Worm (Caenorhabditis elegans): ENCODE data around the gene K01D12.7.

K01D12.7 gene

DNA sequence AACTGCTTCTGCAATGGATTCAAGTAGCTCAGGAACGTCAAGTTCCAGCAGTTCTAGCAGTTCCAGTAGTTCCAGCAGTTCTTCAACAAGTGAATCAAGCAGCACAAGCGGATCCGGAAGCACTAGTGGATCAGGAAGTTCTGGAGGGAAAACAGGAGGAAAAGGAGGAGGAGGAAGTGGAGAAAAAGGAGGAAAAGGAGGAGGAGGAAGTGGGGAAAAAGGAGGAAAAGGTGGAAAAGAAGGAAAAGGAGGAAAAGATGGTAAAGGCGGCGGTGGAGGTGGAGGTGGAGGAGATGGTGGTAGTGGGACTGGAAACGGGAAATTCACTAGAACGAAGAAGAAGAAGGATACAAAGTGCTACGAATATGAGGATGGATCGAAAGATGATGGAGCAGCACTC lies 5.2 kb upstream of the K01D12.7 start:
- no peak for TF ChIP-seq sdc-2 (tag; optimal IDR thresholded peaks at IDR 0.05)
- no peak for TF ChIP-seq ttx-3 (tag; optimal IDR thresholded peaks at IDR 0.05)
- no peak for TF ChIP-seq syd-9 (tag; optimal IDR thresholded peaks at IDR 0.05)
- TF ChIP-seq ahr-1 (tag; optimal IDR thresholded peaks at IDR 0.05) = no peak
- TF ChIP-seq odd-2 (tag; optimal IDR thresholded peaks at IDR 0.05) = no peak
- no peak for TF ChIP-seq unc-55 (GFP tag; optimal IDR thresholded peaks at IDR 0.05)
- no peak for TF ChIP-seq sox-4 (tag; optimal IDR thresholded peaks at IDR 0.05)
- TF ChIP-seq ceh-14 (tag; optimal IDR thresholded peaks at IDR 0.05) = no peak
- TF ChIP-seq pros-1 (tag; optimal IDR thresholded peaks at IDR 0.05) = no peak
- no peak for TF ChIP-seq pha-4 (tag; optimal IDR thresholded peaks at IDR 0.05)
- no peak for TF ChIP-seq hlh-15 (tag; optimal IDR thresholded peaks at IDR 0.05)
- no peak for TF ChIP-seq ceh-22 (tag; optimal IDR thresholded peaks at IDR 0.05)
- no peak for TF ChIP-seq C08G9.2 (tag; optimal IDR thresholded peaks at IDR 0.05)
- no peak for TF ChIP-seq fkh-10 (GFP tag; optimal IDR thresholded peaks at IDR 0.05)
- no peak for TF ChIP-seq T23F11.4 (GFP tag; optimal IDR thresholded peaks at IDR 0.05)
- TF ChIP-seq ceh-19 (GFP tag; optimal IDR thresholded peaks at IDR 0.05) = no peak

DNA sequence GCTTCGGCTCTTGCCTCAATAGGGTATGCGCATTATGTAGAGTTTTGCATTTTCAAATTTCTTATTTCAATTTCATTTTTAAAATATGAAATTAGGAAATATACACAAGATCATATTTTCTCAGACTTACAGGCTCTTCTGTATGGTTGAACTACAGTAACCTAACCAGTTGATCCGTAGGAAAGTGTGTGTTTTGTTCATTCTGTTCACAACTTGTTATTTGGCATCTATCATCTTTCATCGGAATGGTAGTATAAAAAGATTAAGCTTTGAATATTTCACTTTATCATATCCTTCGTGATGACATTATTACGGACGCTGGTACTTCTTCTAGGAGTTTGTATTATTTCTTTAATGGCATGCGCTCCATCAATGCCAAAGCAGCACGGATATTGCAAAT lies 4.6 kb upstream of the K01D12.7 start, which contains the start of gene K01D12.10:
K01D12.10 (plus strand) TSS at position 301 of the 400 bp plus-strand sequence.
- TF ChIP-seq dmd-4 (tag; optimal IDR thresholded peaks at IDR 0.05; ENCODE audit: borderline replicate concordance) = no peak
- no peak for TF ChIP-seq C38D4.7 (GFP tag; optimal IDR thresholded peaks at IDR 0.05)
- TF ChIP-seq ama-1 (optimal IDR thresholded peaks at IDR 0.05) = no peak
- TF ChIP-seq npax-4 (tag; optimal IDR thresholded peaks at IDR 0.05) = no peak
- TF ChIP-seq ceh-22 (tag; optimal IDR thresholded peaks at IDR 0.05) = no peak
- no peak for TF ChIP-seq elt-4 (tag; optimal IDR thresholded peaks at IDR 0.05)
- no peak for TF ChIP-seq ref-2 (tag; optimal IDR thresholded peaks at IDR 0.05)
- TF ChIP-seq ceh-6 (GFP tag; optimal IDR thresholded peaks at IDR 0.05) = no peak
- TF ChIP-seq ceh-2 (tag; optimal IDR thresholded peaks at IDR 0.05) = no peak
- no peak for TF ChIP-seq nhr-11 (tag; optimal IDR thresholded peaks at IDR 0.05)
- no peak for TF ChIP-seq rnt-1 (tag; optimal IDR thresholded peaks at IDR 0.05)
- no peak for TF ChIP-seq fkh-6 (tag; optimal IDR thresholded peaks at IDR 0.05)

DNA sequence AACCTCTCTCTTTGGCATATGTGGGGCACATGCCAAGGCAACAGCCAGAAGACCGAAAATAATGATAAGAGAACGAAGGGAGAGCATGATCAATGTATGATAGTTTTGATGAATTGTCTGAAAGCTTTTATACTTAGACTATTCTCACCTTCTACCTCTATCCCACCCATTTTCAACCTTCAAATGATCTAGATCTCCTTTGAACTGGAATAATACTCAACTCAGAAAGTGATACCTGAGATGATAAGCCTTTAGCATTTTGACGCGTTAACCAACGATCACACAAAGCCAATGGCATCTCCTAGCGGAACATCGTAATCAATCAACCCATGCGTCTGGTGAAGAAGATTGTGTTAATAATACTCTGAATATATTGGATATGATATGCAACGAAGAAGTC lies 3.3 kb upstream of the K01D12.7 start, which contains the start of gene K01D12.9:
K01D12.9 (minus strand) TSS at position 101 of the 400 bp plus-strand sequence.
- TF ChIP-seq tbx-7 (tag; optimal IDR thresholded peaks at IDR 0.05) (no peak), dmd-4 (tag; optimal IDR thresholded peaks at IDR 0.05; ENCODE audit: borderline replicate concordance) (no peak), hlh-15 (tag; optimal IDR thresholded peaks at IDR 0.05) (no peak), ahr-1 (tag; optimal IDR thresholded peaks at IDR 0.05) (no peak), lin-11 (tag; optimal IDR thresholded peaks at IDR 0.05) (no peak), unc-3 (GFP tag; conservative IDR thresholded peaks at IDR 0.05) (no peak), unc-3 (tag; optimal IDR thresholded peaks at IDR 0.05) (no peak), rnt-1 (tag; optimal IDR thresholded peaks at IDR 0.05) (no peak), zip-5 (tag; optimal IDR thresholded peaks at IDR 0.05) (no peak), fkh-6 (tag; optimal IDR thresholded peaks at IDR 0.05) (no peak), fax-1 (tag; optimal IDR thresholded peaks at IDR 0.05) (no peak), fkh-10 (GFP tag; optimal IDR thresholded peaks at IDR 0.05) (no peak), ceh-18 (tag; optimal IDR thresholded peaks at IDR 0.05) (no peak), tbx-2 (tag; optimal IDR thresholded peaks at IDR 0.05) (no peak), ama-1 (optimal IDR thresholded peaks at IDR 0.05) (no peak), pqm-1 (tag; optimal IDR thresholded peaks at IDR 0.05) (no peak), C38D4.7 (GFP tag; optimal IDR thresholded peaks at IDR 0.05) (no peak), ceh-19 (GFP tag; optimal IDR thresholded peaks at IDR 0.05) (no peak), mec-3 (tag; optimal IDR thresholded peaks at IDR 0.05; ENCODE audit: borderline replicate concordance) (no peak)

DNA sequence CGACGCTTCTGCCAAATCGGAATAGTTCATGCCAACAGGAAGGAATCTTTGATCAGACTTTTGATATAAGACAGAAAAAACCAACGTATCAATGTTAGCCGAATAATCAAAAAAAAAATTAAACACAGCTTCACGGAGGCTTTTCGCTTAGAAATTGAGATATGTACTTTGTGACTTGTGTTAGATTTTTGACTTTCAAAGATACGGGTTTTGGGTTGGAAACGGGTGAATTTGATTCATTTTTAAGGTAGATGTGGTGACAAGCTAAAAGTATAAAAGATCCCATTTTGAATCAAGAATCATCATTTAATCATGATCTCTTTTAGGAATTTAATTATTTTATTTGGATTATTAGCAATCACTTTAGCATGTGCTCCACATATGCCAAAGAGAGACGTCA lies 1.1 kb upstream of the K01D12.7 start, which contains the start of gene K01D12.8:
K01D12.8 (plus strand) TSS at position 301 of the 400 bp plus-strand sequence.
- TF ChIP-seq sox-2 (GFP tag; IDR thresholded peaks at IDR 0.05) (no peak), elt-4 (tag; optimal IDR thresholded peaks at IDR 0.05) (no peak), unc-3 (GFP tag; conservative IDR thresholded peaks at IDR 0.05) (no peak), unc-3 (tag; optimal IDR thresholded peaks at IDR 0.05) (no peak), tbx-2 (tag; optimal IDR thresholded peaks at IDR 0.05) (no peak), rnt-1 (tag; optimal IDR thresholded peaks at IDR 0.05) (no peak), hlh-30 (tag; optimal IDR thresholded peaks at IDR 0.05; ENCODE audit: insufficient read depth) (no peak), ceh-19 (GFP tag; optimal IDR thresholded peaks at IDR 0.05) (no peak), Y22D7AL.16 (tag; optimal IDR thresholded peaks at IDR 0.05) (no peak), pat-9 (tag; optimal IDR thresholded peaks at IDR 0.05) (no peak), ceh-2 (tag; optimal IDR thresholded peaks at IDR 0.05) (no peak), dve-1 (tag; optimal IDR thresholded peaks at IDR 0.05) (no peak), npax-4 (tag; optimal IDR thresholded peaks at IDR 0.05) (no peak), madf-2 (tag; optimal IDR thresholded peaks at IDR 0.05) (no peak), ama-1 (optimal IDR thresholded peaks at IDR 0.05) (no peak), ceh-6 (GFP tag; optimal IDR thresholded peaks at IDR 0.05) (no peak), T23F11.4 (GFP tag; optimal IDR thresholded peaks at IDR 0.05) (no peak), ceh-24 (tag; optimal IDR thresholded peaks at IDR 0.05) (no peak)

Data from whole organism, late embryonic.